Fruit fly (Drosophila melanogaster) whole organism, wandering third instar larva: ENCODE measurements around the gene CG5727.

ENCODE experiments used
- Dif ChIP-seq: fragments of 200-275, 200-300 bp; sonication (Bioruptor generic); optimal IDR thresholded peaks from 2 replicates; lab custom pipeline; 2018; ENCODE audit warnings: missing biosample characterization, missing genetic modification characterization; ENCODE audit not compliant: partially characterized antibody
- HLH106 ChIP-seq: fragments of 200-800 bp; optimal IDR thresholded peaks from 3 replicates; lab custom pipeline; 2019; ENCODE audit warnings: missing biosample characterization, mild to moderate bottlenecking, missing genetic modification characterization, moderate library complexity
- Hr83 ChIP-seq: fragments of 200-300 bp; sonication (Bioruptor generic); optimal IDR thresholded peaks from 2 replicates; lab custom pipeline; 2016; ENCODE audit warnings: missing biosample characterization, mild to moderate bottlenecking, missing genetic modification characterization, moderate library complexity; ENCODE audit not compliant: poor library complexity, severe bottlenecking
- Myc ChIP-seq: fragments of >200 bp; optimal IDR thresholded peaks from 2 replicates; lab custom pipeline; 2017
- br ChIP-seq: fragments of 200-800 bp; sonication (Bioruptor generic); optimal IDR thresholded peaks from 2 replicates; lab custom pipeline; 2016; ENCODE audit warnings: missing biosample characterization, missing genetic modification characterization
- brk ChIP-seq: fragments of 200-800 bp; sonication (Bioruptor generic); optimal IDR thresholded peaks from 2 replicates; lab custom pipeline; 2016; ENCODE audit warnings: missing biosample characterization, mild to moderate bottlenecking, missing genetic modification characterization
- dmrt93B ChIP-seq: fragments of 200-800 bp; sonication (Bioruptor generic); optimal IDR thresholded peaks from 2 replicates; lab custom pipeline; 2018; ENCODE audit warnings: missing biosample characterization, mild to moderate bottlenecking, missing genetic modification characterization
- ey ChIP-seq: fragments of 200-800 bp; sonication (Bioruptor generic); optimal IDR thresholded peaks from 2 replicates; lab custom pipeline; 2016; ENCODE audit warnings: missing biosample characterization, missing genetic modification characterization
- lola ChIP-seq: fragments of >200 bp; optimal IDR thresholded peaks from 2 replicates; lab custom pipeline; 2017; ENCODE audit warnings: missing biosample characterization, missing genetic modification characterization
- pan ChIP-seq: fragments of >200 bp; optimal IDR thresholded peaks from 2 replicates; lab custom pipeline; 2017
- psq ChIP-seq: fragments of 200-800 bp; sonication (Bioruptor generic); optimal IDR thresholded peaks from 3 replicates; lab custom pipeline; 2017; ENCODE audit warnings: missing biosample characterization, mild to moderate bottlenecking, missing genetic modification characterization, moderate library complexity

- TF ChIP-seq lola (no peak), dmrt93B (GFP tag; lab: Kevin White, UChicago) (no peak), br (no peak), HLH106 (tag; lab: Kevin White, UChicago) (no peak), Myc (peak; percentile 82), Hr83 (GFP tag; lab: Kevin White, UChicago) (no peak), pan (lab: Kevin White, UChicago) (no peak), ey (no peak), brk (GFP tag; lab: Kevin White, UChicago) (no peak), Dif (GFP tag; lab: Kevin White, UChicago) (no peak), psq (no peak)
These were observed 16.4 kb upstream of the CG5727 start, which contains the start of gene CG5708 for dm6 chr2L:10226724-10227407.
